Worm (Caenorhabditis elegans) whole organism, L1 larva: Measurements from ENCODE around the gene snt-6.

Source experiments
- Y116A8C.19 ChIP-seq: sonication (generic microtip); optimal IDR thresholded peaks from 2 replicates; lab custom pipeline; 2016; ENCODE audit warnings: missing compliant biosample characterization, missing genetic modification characterization, borderline replicate concordance
- ces-1 ChIP-seq: fragments of 150-350 bp; optimal IDR thresholded peaks from 2 replicates; lab custom pipeline; 2014; ENCODE audit warnings: missing biosample characterization, missing genetic modification reagents, missing genetic modification characterization
- dsc-1 ChIP-seq: sonication (generic microtip); optimal IDR thresholded peaks from 2 replicates; lab custom pipeline; 2016; ENCODE audit warnings: mild to moderate bottlenecking, missing genetic modification characterization, missing compliant biosample characterization
- elt-2 ChIP-seq: sonication (generic microtip); optimal IDR thresholded peaks from 2 replicates; lab custom pipeline; 2016; ENCODE audit warnings: missing genetic modification characterization, mild to moderate bottlenecking, inconsistent platforms, missing compliant biosample characterization, missing genetic modification reagents
- mdl-1 ChIP-seq, 2 experiments: fragments of 150-350 bp; optimal IDR thresholded peaks; 2 replicates each; lab custom pipeline; 2014 to 2017; ENCODE audit warnings: missing biosample characterization in 2 of 2, missing genetic modification characterization in 2 of 2, inconsistent platforms in 1 of 2
- nhr-77 ChIP-seq: fragments of 150-350 bp; optimal IDR thresholded peaks from 2 replicates; lab custom pipeline; 2014; ENCODE audit warnings: missing biosample characterization, missing genetic modification characterization
- ztf-4 ChIP-seq: fragments of 150-350 bp; optimal IDR thresholded peaks from 2 replicates; lab custom pipeline; 2014; ENCODE audit warnings: missing biosample characterization, missing genetic modification characterization

DNA sequence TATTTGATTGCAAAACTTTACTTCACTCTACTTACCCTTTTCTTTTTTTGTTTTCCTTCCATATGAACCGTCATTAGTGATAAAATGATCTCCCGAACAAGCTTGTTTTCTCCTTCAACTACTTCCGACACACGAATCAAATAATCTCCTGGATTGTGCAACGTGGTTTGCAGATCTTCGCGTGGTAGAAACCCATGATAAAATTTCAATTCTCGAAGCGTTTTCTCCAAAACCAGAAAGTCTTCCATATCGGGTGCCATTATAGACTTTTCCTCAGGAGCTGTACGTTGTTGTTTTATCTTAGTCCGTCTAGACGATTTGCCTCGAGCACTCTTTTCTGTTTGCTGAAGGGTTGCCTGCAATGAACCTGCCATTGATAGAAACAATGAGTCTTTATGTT, 47.4 kb upstream of the snt-6 start:
- TF ChIP-seq nhr-77 (tag; lab: Kevin White, UChicago) (no peak), Y116A8C.19 (tag; lab: Kevin White, UChicago) (no peak), ztf-4 (no peak), dsc-1 (no peak), mdl-1 (tag; optimal IDR thresholded peaks at IDR 0.05; lab: Kevin White, UChicago) (no peak), elt-2 (tag; lab: Kevin White, UChicago) (no peak), ces-1 (GFP tag; lab: Kevin White, UChicago) (no peak)
